Fruit fly (Drosophila melanogaster) whole organism: ENCODE measurements around the gene CG10903.

Experiments used
- CG8478 ChIP-seq: fragments of >200 bp; optimal IDR thresholded peaks from 2 replicates; lab custom pipeline; 2018; ENCODE audit warnings: inconsistent platforms
- Dll ChIP-seq: fragments of >200 bp; optimal IDR thresholded peaks from 2 replicates; lab custom pipeline; 2017
- EcR ChIP-seq, 2 experiments: fragments of >200 bp; optimal IDR thresholded peaks; 2 replicates each; lab custom pipeline; 2017; ENCODE audit warnings: missing biosample characterization in 2 of 2, missing genetic modification characterization in 2 of 2, missing genetic modification reagents in 2 of 2
- psq ChIP-seq: fragments of >200 bp; optimal IDR thresholded peaks from 2 replicates; lab custom pipeline; 2017
- usp ChIP-seq: fragments of >200 bp; optimal IDR thresholded peaks from 2 replicates; lab custom pipeline; 2017; ENCODE audit warnings: missing biosample characterization, missing genetic modification characterization, mixed read lengths

DNA sequence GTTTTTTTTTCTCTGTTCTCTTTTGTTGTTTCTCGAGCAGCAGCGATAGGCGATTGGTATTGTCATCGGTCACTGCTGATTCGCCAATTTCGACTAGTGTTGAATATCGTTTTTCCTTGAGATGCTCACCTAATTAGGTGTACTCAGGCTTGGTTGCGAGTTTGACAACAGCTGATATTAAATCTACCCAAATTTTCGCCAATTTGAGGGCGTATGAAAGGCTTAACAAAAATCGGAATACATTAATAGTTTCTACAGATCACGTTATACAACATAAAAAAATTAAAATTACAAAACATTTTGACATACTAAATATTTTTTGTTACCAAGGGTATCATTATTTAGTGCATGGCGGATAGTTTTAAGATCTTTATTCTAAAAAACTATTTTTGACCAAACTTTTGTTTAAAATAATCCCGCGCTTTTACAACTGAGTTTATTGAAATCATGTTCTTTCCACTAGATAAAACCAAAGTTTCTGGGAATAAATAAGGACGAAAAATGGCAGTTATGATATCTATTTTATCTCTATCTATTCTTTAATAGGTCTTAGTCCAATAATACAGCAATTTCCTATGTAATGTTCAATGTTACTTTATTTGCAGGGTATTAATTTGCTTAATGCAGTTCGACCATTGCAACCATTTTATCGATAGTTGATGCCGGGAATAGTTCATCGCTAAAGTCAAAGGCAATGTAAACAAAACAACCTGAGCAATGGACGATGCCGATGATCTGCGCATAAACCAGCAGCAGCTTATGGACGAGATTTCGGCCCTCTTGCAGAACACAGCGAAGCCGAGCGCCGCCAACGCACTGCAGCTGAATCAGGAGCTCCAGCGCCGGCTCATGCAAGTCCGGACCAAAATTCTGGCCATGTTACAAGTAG lies 16.8 kb upstream of the CG10903 start, which contains the start of the genes CG10435 and Pbp95:
- TF ChIP-seq usp (GFP tag; lab: Kevin White, UChicago): no peak
- TF ChIP-seq Dll (lab: Kevin White, UChicago): no peak
- no peak for TF ChIP-seq psq (lab: Kevin White, UChicago)
- no peak for TF ChIP-seq EcR (GFP tag; optimal IDR thresholded peaks at IDR 0.05; lab: Kevin White, UChicago)
- TF ChIP-seq CG8478 (lab: Kevin White, UChicago): no peak
